Worm (Caenorhabditis elegans): ENCODE data around the gene eol-1.

The eol-1 gene

ce11 chrV:13936052-13936451, 44.7 kb downstream of the eol-1 start:
- TF ChIP-seq ztf-4 (tag; optimal IDR thresholded peaks at IDR 0.05) (no peak), nhr-28 (tag; optimal IDR thresholded peaks at IDR 0.05) (no peak), jun-1 (tag; optimal IDR thresholded peaks at IDR 0.05) (no peak), nhr-23 (tag; optimal IDR thresholded peaks at IDR 0.05) (peak; percentile 29), lsy-12 (tag; optimal IDR thresholded peaks at IDR 0.05) (no peak), nhr-25 (tag; optimal IDR thresholded peaks at IDR 0.05) (peak; percentile 16), elt-3 (tag; optimal IDR thresholded peaks at IDR 0.05) (peak in 1 of 3 experiments; percentile 27), lin-39 (tag; optimal IDR thresholded peaks at IDR 0.05) (no peak), elt-2 (tag; optimal IDR thresholded peaks at IDR 0.05) (no peak), nhr-76 (tag; optimal IDR thresholded peaks at IDR 0.05) (no peak), mml-1 (tag; optimal IDR thresholded peaks at IDR 0.05) (no peak), tbx-2 (tag; optimal IDR thresholded peaks at IDR 0.05) (no peak), lin-15B (tag; optimal IDR thresholded peaks at IDR 0.05) (no peak), nhr-43 (tag; optimal IDR thresholded peaks at IDR 0.05; ENCODE audit: poor library complexity, severe bottlenecking) (peak; percentile 49)

DNA sequence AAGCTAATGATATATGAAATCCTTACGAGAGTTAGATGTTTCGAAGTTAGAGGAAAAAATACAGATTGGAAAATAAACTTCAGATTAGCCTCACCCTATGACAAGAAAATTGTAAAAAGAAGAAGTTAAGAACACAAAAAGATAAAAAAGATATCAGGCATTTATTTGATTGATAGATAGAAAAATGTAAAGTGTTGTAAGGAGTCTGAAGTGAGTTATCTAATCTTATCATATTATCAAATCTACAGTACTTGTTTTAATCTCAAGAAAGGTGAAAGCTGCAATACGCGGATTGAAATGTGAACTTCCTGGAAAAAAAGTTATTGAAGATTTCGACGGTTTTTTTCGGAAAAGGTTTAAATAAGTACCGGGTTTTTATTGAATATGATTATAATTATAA, 45.3 kb downstream of the eol-1 start:
- TF ChIP-seq ztf-11 (tag; optimal IDR thresholded peaks at IDR 0.05), result no peak
- no peak for TF ChIP-seq skn-1 (tag; optimal IDR thresholded peaks at IDR 0.05)
- TF ChIP-seq eor-1 (tag; optimal IDR thresholded peaks at IDR 0.05), result no peak
- no peak for TF ChIP-seq ceh-9 (tag; optimal IDR thresholded peaks at IDR 0.05)
- TF ChIP-seq elt-3 (tag; optimal IDR thresholded peaks at IDR 0.05), result peak in 1 of 3 experiments; percentile 42
- no peak for TF ChIP-seq elt-2 (tag; optimal IDR thresholded peaks at IDR 0.05)
- TF ChIP-seq lsy-12 (tag; optimal IDR thresholded peaks at IDR 0.05), result no peak

- no peak for TF ChIP-seq nhr-67 (tag; optimal IDR thresholded peaks at IDR 0.05)
- no peak for TF ChIP-seq snpc-4 (tag; optimal IDR thresholded peaks at IDR 0.05)
- TF ChIP-seq daf-12 (tag; optimal IDR thresholded peaks at IDR 0.05), result no peak
- no peak for TF ChIP-seq egl-27 (tag; optimal IDR thresholded peaks at IDR 0.05)
- TF ChIP-seq nhr-237 (tag; optimal IDR thresholded peaks at IDR 0.05), result no peak
- TF ChIP-seq nhr-77 (tag; optimal IDR thresholded peaks at IDR 0.05), result no peak
- no peak for TF ChIP-seq skn-1 (tag; optimal IDR thresholded peaks at IDR 0.05)
- TF ChIP-seq ZK546.5 (tag; optimal IDR thresholded peaks at IDR 0.05), result no peak
- no peak for TF ChIP-seq elt-3 (tag; optimal IDR thresholded peaks at IDR 0.05)
- TF ChIP-seq R02D3.7 (tag; optimal IDR thresholded peaks at IDR 0.05), result no peak
- TF ChIP-seq nhr-76 (tag; optimal IDR thresholded peaks at IDR 0.05), result no peak
- TF ChIP-seq nhr-12 (tag; optimal IDR thresholded peaks at IDR 0.05), result no peak
- no peak for TF ChIP-seq nfya-1 (tag; optimal IDR thresholded peaks at IDR 0.05; ENCODE audit: insufficient read depth)
- TF ChIP-seq mdl-1 (tag; optimal IDR thresholded peaks at IDR 0.05), result no peak
- no peak for TF ChIP-seq lin-39 (tag; optimal IDR thresholded peaks at IDR 0.05)
- no peak for TF ChIP-seq zag-1 (tag; optimal IDR thresholded peaks at IDR 0.05)
- TF ChIP-seq pha-4 (tag; optimal IDR thresholded peaks at IDR 0.05), result no peak
- no peak for TF ChIP-seq ama-1 (optimal IDR thresholded peaks at IDR 0.05)
- no peak for TF ChIP-seq nhr-23 (tag; optimal IDR thresholded peaks at IDR 0.05)
Observed at ce11 chrV:13934545-13934944, 46.2 kb downstream of the eol-1 start, which contains the start of gene R10D12.1. Gene R10D12.1 (minus strand): TSS chrV:13934645.

DNA sequence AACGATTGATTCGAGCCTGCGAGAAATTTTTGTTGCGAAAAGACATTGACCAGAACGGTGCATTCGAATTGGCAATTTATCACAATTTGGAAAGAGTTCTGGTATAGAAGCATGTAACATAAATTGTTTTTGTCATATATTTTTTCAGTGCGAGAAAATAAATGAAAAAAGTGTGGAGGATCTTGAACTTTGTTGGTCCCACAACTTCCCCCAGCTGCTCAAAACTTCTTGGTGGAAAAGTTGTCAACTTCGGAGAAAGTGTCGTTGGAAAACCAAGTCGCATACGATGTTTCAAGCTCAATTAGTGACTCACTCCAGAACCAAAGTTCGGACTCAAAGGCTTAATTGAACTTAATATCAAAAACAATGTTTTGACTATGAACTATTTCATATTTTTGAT, 48.8 kb downstream of the eol-1 start:
- no peak for TF ChIP-seq nhr-77 (tag; optimal IDR thresholded peaks at IDR 0.05)
- no peak for TF ChIP-seq nhr-237 (tag; optimal IDR thresholded peaks at IDR 0.05)
- TF ChIP-seq nhr-25 (tag; optimal IDR thresholded peaks at IDR 0.05), result no peak
- TF ChIP-seq elt-1 (tag; optimal IDR thresholded peaks at IDR 0.05), result no peak
- TF ChIP-seq fkh-2 (tag; optimal IDR thresholded peaks at IDR 0.05), result no peak

- TF ChIP-seq ceh-28 (tag; optimal IDR thresholded peaks at IDR 0.05) (no peak), lsy-12 (tag; optimal IDR thresholded peaks at IDR 0.05) (no peak), unc-62 (GFP tag; optimal IDR thresholded peaks at IDR 0.05) (no peak), ama-1 (optimal IDR thresholded peaks at IDR 0.05) (no peak), hmg-11 (tag; optimal IDR thresholded peaks at IDR 0.05) (no peak), lin-39 (tag; optimal IDR thresholded peaks at IDR 0.05) (no peak), nhr-43 (tag; optimal IDR thresholded peaks at IDR 0.05; ENCODE audit: poor library complexity, severe bottlenecking) (no peak), nhr-23 (tag; optimal IDR thresholded peaks at IDR 0.05) (no peak)
Observed at ce11 chrV:13931225-13931624, 49.5 kb downstream of the eol-1 start, which contains the start of gene C06B3.16. Gene C06B3.16 (plus strand): TSS chrV:13931525.
